Fruit fly (Drosophila melanogaster) whole organism, embryonic: ENCODE data around the gene CG7296.
A peak's percentile ranks its signal among the peaks of the same experiment; 100 is the strongest.

Source experiments
- Antp ChIP-seq: fragments of 200-800 bp; sonication (Bioruptor generic); optimal IDR thresholded peaks from 3 replicates; lab custom pipeline; 2016; ENCODE audit warnings: missing biosample characterization, missing genetic modification characterization
- CG1024 ChIP-seq: fragments of 200-800 bp; sonication (Bioruptor generic); IDR thresholded peaks from 2 replicates; pipeline ENCODE4 v1.3.6; 2022; ENCODE audit warnings: missing biosample characterization, missing genetic modification characterization
- CG10267 ChIP-seq: fragments of 200-800 bp; sonication (Bioruptor generic); optimal IDR thresholded peaks from 2 replicates; lab custom pipeline; 2018; ENCODE audit warnings: missing biosample characterization, mild to moderate bottlenecking, missing genetic modification characterization, moderate library complexity
- CG11695 ChIP-seq: fragments of 200-800 bp; sonication (Bioruptor generic); IDR thresholded peaks from 3 replicates; pipeline ENCODE4 v1.3.6; 2022; ENCODE audit warnings: missing biosample characterization, missing genetic modification characterization
- CG13123 ChIP-seq: fragments of 200-800 bp; sonication (Bioruptor generic); optimal IDR thresholded peaks from 2 replicates; lab custom pipeline; 2016; ENCODE audit warnings: missing biosample characterization, missing genetic modification characterization
- CG13287 ChIP-seq: fragments of 200-800 bp; sonication (Bioruptor generic); IDR thresholded peaks from 2 replicates; pipeline ENCODE4 v1.3.6; 2022; ENCODE audit warnings: missing biosample characterization, missing genetic modification characterization; ENCODE audit not compliant: partially characterized antibody
- CG14710 ChIP-seq: fragments of 200-800 bp; sonication (Bioruptor generic); optimal IDR thresholded peaks from 3 replicates; lab custom pipeline; 2019; ENCODE audit warnings: missing biosample characterization, mild to moderate bottlenecking, missing genetic modification characterization, moderate library complexity
- CG15269 ChIP-seq: fragments of 200-800 bp; sonication (Bioruptor generic); optimal IDR thresholded peaks from 2 replicates; lab custom pipeline; 2018; ENCODE audit warnings: missing biosample characterization, mild to moderate bottlenecking, missing genetic modification characterization, moderate library complexity
- CG17361 ChIP-seq: fragments of 200-800 bp; sonication (Bioruptor generic); IDR thresholded peaks from 3 replicates; pipeline ENCODE4 v1.3.6; 2022; ENCODE audit warnings: missing biosample characterization, missing genetic modification characterization
- CG17802 ChIP-seq: fragments of 200-800 bp; sonication (Bioruptor generic); optimal IDR thresholded peaks from 2 replicates; lab custom pipeline; 2018; ENCODE audit warnings: missing biosample characterization, mild to moderate bottlenecking, missing genetic modification characterization, moderate library complexity
- CG1792 ChIP-seq: fragments of 200-800 bp; sonication (Bioruptor generic); optimal IDR thresholded peaks from 2 replicates; lab custom pipeline; 2016; ENCODE audit warnings: missing biosample characterization, missing genetic modification characterization
- CG30403 ChIP-seq: fragments of 200-800 bp; sonication (Bioruptor generic); optimal IDR thresholded peaks from 3 replicates; lab custom pipeline; 2016; ENCODE audit warnings: missing biosample characterization, missing genetic modification characterization
- CG32532 ChIP-seq: fragments of 200-800 bp; sonication (Bioruptor generic); IDR thresholded peaks from 2 replicates; pipeline ENCODE4 v1.3.6; 2022; ENCODE audit warnings: missing biosample characterization, missing genetic modification characterization
- CG3407 ChIP-seq: fragments of 200-800 bp; sonication (Bioruptor generic); optimal IDR thresholded peaks from 2 replicates; lab custom pipeline; 2018; ENCODE audit warnings: missing biosample characterization, mild to moderate bottlenecking, missing genetic modification characterization
- CG3838 ChIP-seq: fragments of 200-800 bp; sonication (Bioruptor generic); optimal IDR thresholded peaks from 3 replicates; lab custom pipeline; 2016; ENCODE audit warnings: missing biosample characterization, missing genetic modification characterization
- CG4424 ChIP-seq: fragments of 200-800 bp; sonication (Bioruptor generic); optimal IDR thresholded peaks from 3 replicates; lab custom pipeline; 2016; ENCODE audit warnings: missing biosample characterization, missing genetic modification characterization
- CG5245 ChIP-seq: fragments of 200-800 bp; sonication (Bioruptor generic); optimal IDR thresholded peaks from 3 replicates; lab custom pipeline; 2016; ENCODE audit warnings: missing biosample characterization, missing genetic modification characterization
- CG7357 ChIP-seq: fragments of 200-800 bp; sonication (Bioruptor generic); IDR thresholded peaks from 3 replicates; pipeline ENCODE4 v1.3.6; 2022; ENCODE audit warnings: missing biosample characterization, missing genetic modification characterization
- CoRest ChIP-seq: fragments of 200-800 bp; sonication (Bioruptor generic); optimal IDR thresholded peaks from 3 replicates; lab custom pipeline; 2018; ENCODE audit warnings: missing biosample characterization, mild to moderate bottlenecking, missing genetic modification characterization, moderate library complexity
- Deaf1 ChIP-seq: fragments of 200-800 bp; optimal IDR thresholded peaks from 3 replicates; lab custom pipeline; 2019; ENCODE audit warnings: missing biosample characterization, mild to moderate bottlenecking, missing genetic modification characterization, moderate library complexity
- Dip2 ChIP-seq: fragments of 200-800 bp; sonication (Bioruptor generic); IDR thresholded peaks from 2 replicates; pipeline ENCODE4 v1.3.6; 2022; ENCODE audit warnings: missing biosample characterization, missing genetic modification characterization
- Doc3 ChIP-seq: fragments of 200-800 bp; sonication (Bioruptor generic); IDR thresholded peaks from 3 replicates; pipeline ENCODE4 v1.3.6; 2022; ENCODE audit warnings: missing biosample characterization, missing genetic modification characterization; ENCODE audit not compliant: partially characterized antibody
- E2f1 ChIP-seq: fragments of 200-800 bp; sonication (Bioruptor generic); IDR thresholded peaks from 2 replicates; pipeline ENCODE4 v1.3.6; 2022; ENCODE audit warnings: missing biosample characterization, missing genetic modification characterization
- E2f2 ChIP-seq: fragments of 200-800 bp; sonication (Bioruptor generic); IDR thresholded peaks from 2 replicates; pipeline ENCODE4 v1.3.6; 2022; ENCODE audit warnings: missing biosample characterization, missing genetic modification characterization
- Lpt ChIP-seq: fragments of >200 bp; optimal IDR thresholded peaks from 2 replicates; lab custom pipeline; 2018; ENCODE audit warnings: missing biosample characterization, missing genetic modification characterization
- MESR4 ChIP-seq: fragments of 200-800 bp; sonication (Bioruptor generic); optimal IDR thresholded peaks from 2 replicates; lab custom pipeline; 2018; ENCODE audit warnings: missing biosample characterization, mild to moderate bottlenecking, missing genetic modification characterization, moderate library complexity
- Neu2 ChIP-seq: fragments of 200-800 bp; sonication (Bioruptor generic); optimal IDR thresholded peaks from 3 replicates; lab custom pipeline; 2016; ENCODE audit warnings: missing biosample characterization, missing genetic modification characterization, borderline replicate concordance
- Nf-YB ChIP-seq: fragments of 200-800 bp; sonication (Bioruptor generic); optimal IDR thresholded peaks from 3 replicates; lab custom pipeline; 2019; ENCODE audit warnings: missing biosample characterization, mild to moderate bottlenecking, missing genetic modification characterization, moderate library complexity
- Opbp ChIP-seq: fragments of 200-800 bp; sonication (Bioruptor generic); IDR thresholded peaks from 3 replicates; pipeline ENCODE4 v1.3.6; 2022; ENCODE audit warnings: missing biosample characterization, missing genetic modification characterization; ENCODE audit not compliant: partially characterized antibody
- Ptx1 ChIP-seq: fragments of 200-800 bp; sonication (Bioruptor generic); IDR thresholded peaks from 2 replicates; pipeline ENCODE4 v1.3.6; 2022; ENCODE audit warnings: missing biosample characterization, missing genetic modification characterization
- Rx ChIP-seq: fragments of 200-800 bp; sonication (Bioruptor generic); IDR thresholded peaks from 2 replicates; pipeline ENCODE4 v1.3.6; 2022; ENCODE audit warnings: missing biosample characterization, missing genetic modification characterization
- Spps ChIP-seq: fragments of 200-800 bp; sonication (Bioruptor generic); optimal IDR thresholded peaks from 2 replicates; lab custom pipeline; 2018; ENCODE audit warnings: missing biosample characterization, mild to moderate bottlenecking, missing genetic modification characterization
- Sry-β ChIP-seq: fragments of 200-800 bp; sonication (Bioruptor generic); optimal IDR thresholded peaks from 2 replicates; lab custom pipeline; 2018; ENCODE audit warnings: missing biosample characterization, mild to moderate bottlenecking, missing genetic modification characterization, moderate library complexity
- ac ChIP-seq: fragments of 200-800 bp; sonication (Bioruptor generic); optimal IDR thresholded peaks from 3 replicates; lab custom pipeline; 2017; ENCODE audit warnings: missing biosample characterization, mild to moderate bottlenecking, missing genetic modification characterization
- ato ChIP-seq: fragments of 200-800 bp; sonication (Bioruptor generic); IDR thresholded peaks from 2 replicates; pipeline ENCODE4 v1.3.6; 2022; ENCODE audit warnings: missing biosample characterization, missing genetic modification characterization; ENCODE audit not compliant: partially characterized antibody
- bab2 ChIP-seq: fragments of 200-800 bp; sonication (Bioruptor generic); optimal IDR thresholded peaks from 2 replicates; lab custom pipeline; 2016; ENCODE audit warnings: missing biosample characterization, missing genetic modification characterization
- crp ChIP-seq, 2 experiments: fragments of 200-800 bp; sonication (Bioruptor generic); optimal IDR thresholded peaks; 2 replicates in 1 of 2; 3 replicates in 1 of 2; lab custom pipeline; 2017; ENCODE audit warnings: missing biosample characterization in 2 of 2, missing genetic modification characterization in 2 of 2, mild to moderate bottlenecking in 1 of 2, moderate library complexity in 1 of 2
- gem ChIP-seq: fragments of 200-800 bp; sonication (Bioruptor generic); optimal IDR thresholded peaks from 2 replicates; lab custom pipeline; 2019; ENCODE audit warnings: missing biosample characterization, mild to moderate bottlenecking, missing genetic modification characterization, moderate library complexity
- grau ChIP-seq: fragments of 200-800 bp; optimal IDR thresholded peaks from 3 replicates; lab custom pipeline; 2019; ENCODE audit warnings: missing biosample characterization, mild to moderate bottlenecking, missing genetic modification characterization, moderate library complexity
- hth ChIP-seq: fragments of >200 bp; optimal IDR thresholded peaks from 2 replicates; lab custom pipeline; 2017; ENCODE audit warnings: inconsistent platforms
- lilli ChIP-seq: fragments of 200-800 bp; sonication (Bioruptor generic); optimal IDR thresholded peaks from 3 replicates; lab custom pipeline; 2016; ENCODE audit warnings: missing biosample characterization, missing genetic modification characterization
- maf-S ChIP-seq: fragments of 200-800 bp; sonication (Bioruptor generic); optimal IDR thresholded peaks from 2 replicates; lab custom pipeline; 2016; ENCODE audit warnings: missing biosample characterization, missing genetic modification characterization
- nmo ChIP-seq: fragments of 200-800 bp; sonication (Bioruptor generic); optimal IDR thresholded peaks from 2 replicates; lab custom pipeline; 2018; ENCODE audit warnings: missing biosample characterization, mild to moderate bottlenecking, missing genetic modification characterization, moderate library complexity
- pzg ChIP-seq: fragments of 200-800 bp; sonication (Bioruptor generic); optimal IDR thresholded peaks from 3 replicates; lab custom pipeline; 2018; ENCODE audit warnings: missing biosample characterization, mild to moderate bottlenecking, missing genetic modification characterization, moderate library complexity
- rib ChIP-seq: fragments of 200-800 bp; sonication (Bioruptor generic); IDR thresholded peaks from 2 replicates; pipeline ENCODE4 v1.3.6; 2022; ENCODE audit warnings: missing biosample characterization, missing genetic modification characterization
- scrt ChIP-seq: fragments of 200-800 bp; sonication (Bioruptor generic); optimal IDR thresholded peaks from 2 replicates; lab custom pipeline; 2018; ENCODE audit warnings: missing biosample characterization, mild to moderate bottlenecking, missing genetic modification characterization, moderate library complexity
- slp2 ChIP-seq: fragments of 200-800 bp; sonication (Bioruptor generic); optimal IDR thresholded peaks from 2 replicates; lab custom pipeline; 2016; ENCODE audit warnings: missing biosample characterization, missing genetic modification characterization
- stwl ChIP-seq: fragments of 200-800 bp; sonication (Bioruptor generic); optimal IDR thresholded peaks from 3 replicates; lab custom pipeline; 2018; ENCODE audit warnings: missing biosample characterization, mild to moderate bottlenecking, missing genetic modification characterization, moderate library complexity
- trem ChIP-seq: fragments of 200-800 bp; optimal IDR thresholded peaks from 3 replicates; lab custom pipeline; 2019; ENCODE audit warnings: missing biosample characterization, mild to moderate bottlenecking, missing genetic modification characterization, moderate library complexity
- usp ChIP-seq: fragments of >200 bp; optimal IDR thresholded peaks from 2 replicates; lab custom pipeline; 2017; ENCODE audit warnings: missing biosample characterization, missing genetic modification characterization
- zfh2 ChIP-seq: fragments of 200-800 bp; sonication (Bioruptor generic); optimal IDR thresholded peaks from 2 replicates; lab custom pipeline; 2016; ENCODE audit warnings: missing biosample characterization, missing genetic modification characterization

CG7296 gene

dm6 chr2L:10735923-10736322 lies 49.1 kb upstream of the CG7296 start, which contains the start of gene Nup107 (continued):
- peak; percentile 36 for TF ChIP-seq trem (tag; lab: Kevin White, UChicago)
- no peak for TF ChIP-seq CG4424
- peak; percentile 58; the same call in 1 of the 2 replicates for TF ChIP-seq CG1024 (GFP tag; lab: Robert Waterston, UW)
- TF ChIP-seq crp (GFP tag; optimal IDR thresholded peaks at IDR 0.05; lab: Kevin White, UChicago) = no peak
- peak; percentile 40 for TF ChIP-seq grau
- peak; percentile 22 for TF ChIP-seq Antp
- TF ChIP-seq usp (GFP tag; lab: Kevin White, UChicago) = no peak
- no peak for TF ChIP-seq Neu2 (GFP tag; lab: Kevin White, UChicago)
- TF ChIP-seq slp2 (GFP tag; lab: Kevin White, UChicago) = no peak
- peak; percentile 30 for TF ChIP-seq CoRest (tag; lab: Kevin White, UChicago)
- TF ChIP-seq E2f1 (GFP tag; lab: Robert Waterston, UW) = 0 out of 2 replicates have a peak, but pooled peaks have one; percentile 32
- peak; percentile 32; the same call in 1 of the 3 replicates for TF ChIP-seq CG17361 (GFP tag; lab: Robert Waterston, UW)
- no peak for TF ChIP-seq CG3407 (GFP tag; lab: Kevin White, UChicago)
- TF ChIP-seq pzg (GFP tag; lab: Kevin White, UChicago) = peak; percentile 73
- TF ChIP-seq CG10267 = peak; percentile 25
- no peak for TF ChIP-seq Deaf1 (tag; lab: Kevin White, UChicago)
- no peak for TF ChIP-seq CG1792 (GFP tag; lab: Kevin White, UChicago)
- TF ChIP-seq Rx (GFP tag; lab: Robert Waterston, UW) = no peak
- no peak for TF ChIP-seq ac (GFP tag; lab: Kevin White, UChicago)
- TF ChIP-seq hth (lab: Kevin White, UChicago) = no peak
- no peak for TF ChIP-seq rib (GFP tag; lab: Robert Waterston, UW)
- TF ChIP-seq Spps (tag; lab: Kevin White, UChicago) = no peak
- no peak for TF ChIP-seq CG15269 (tag; lab: Kevin White, UChicago)
- TF ChIP-seq Doc3 (GFP tag; lab: Robert Waterston, UW) = no peak
- peak; percentile 52 for TF ChIP-seq nmo (GFP tag; lab: Kevin White, UChicago)
- TF ChIP-seq CG11695 (GFP tag; lab: Robert Waterston, UW) = no peak
- TF ChIP-seq CG30403 (GFP tag; lab: Kevin White, UChicago) = peak; percentile 35
- TF ChIP-seq stwl (tag; lab: Kevin White, UChicago) = peak; percentile 29
- TF ChIP-seq E2f2 (GFP tag; lab: Robert Waterston, UW) = peak; percentile 73
- TF ChIP-seq Sry-β (GFP tag; lab: Kevin White, UChicago) = no peak
- TF ChIP-seq lilli (GFP tag; lab: Kevin White, UChicago) = peak; percentile 21
- TF ChIP-seq CG32532 (GFP tag; lab: Robert Waterston, UW) = 0 out of 2 replicates have a peak, but pooled peaks have one; percentile 14
- 0 out of 3 replicates have a peak, but pooled peaks have one; percentile 39 for TF ChIP-seq Opbp (GFP tag; lab: Robert Waterston, UW)
- TF ChIP-seq ato (GFP tag; lab: Robert Waterston, UW) = 0 out of 2 replicates have a peak, but pooled peaks have one; percentile 24
- TF ChIP-seq maf-S (GFP tag; lab: Kevin White, UChicago) = peak; percentile 16
- peak; percentile 43 for TF ChIP-seq MESR4 (GFP tag; lab: Kevin White, UChicago)
- TF ChIP-seq CG7357 = peak; percentile 94
- peak; percentile 28 for TF ChIP-seq CG14710 (tag; lab: Kevin White, UChicago)
- no peak for TF ChIP-seq Nf-YB (GFP tag; lab: Kevin White, UChicago)
- no peak for TF ChIP-seq Dip2
- peak; percentile 18 for TF ChIP-seq bab2 (GFP tag; lab: Kevin White, UChicago)
- no peak for TF ChIP-seq CG3838 (GFP tag; lab: Kevin White, UChicago)
- TF ChIP-seq gem (tag; lab: Kevin White, UChicago) = peak; percentile 54
- TF ChIP-seq Ptx1 (GFP tag; lab: Robert Waterston, UW) = no peak
- TF ChIP-seq CG5245 (GFP tag; lab: Kevin White, UChicago) = no peak
- TF ChIP-seq CG13123 = no peak
- TF ChIP-seq CG17802 (tag; lab: Kevin White, UChicago) = peak; percentile 79
- no peak for TF ChIP-seq zfh2 (GFP tag; lab: Kevin White, UChicago)
- TF ChIP-seq Lpt (GFP tag; lab: Kevin White, UChicago) = no peak
- no peak for TF ChIP-seq scrt (GFP tag; lab: Kevin White, UChicago)
- peak; percentile 17; the same call in 1 of the 2 replicates for TF ChIP-seq CG13287 (GFP tag; lab: Robert Waterston, UW)
